Worm (Caenorhabditis elegans) whole organism, early embryonic: ENCODE measurements around the gene T03G6.7.

ENCODE experiments used
- B0310.2 ChIP-seq: sonication (generic microtip); optimal IDR thresholded peaks from 2 replicates; lab custom pipeline; 2016; ENCODE audit warnings: mild to moderate bottlenecking, missing genetic modification characterization, missing compliant biosample characterization
- ama-1 ChIP-seq: fragments of 150-350 bp; optimal IDR thresholded peaks from 2 replicates; lab custom pipeline; 2014
- ets-7 ChIP-seq: sonication (generic microtip); optimal IDR thresholded peaks from 2 replicates; lab custom pipeline; 2016; ENCODE audit warnings: missing genotype, missing genetic modification characterization, missing compliant biosample characterization
- tbx-37 ChIP-seq: fragments of 200-800 bp; sonication (Bioruptor generic); conservative IDR thresholded peaks from 2 replicates; pipeline ENCODE4 v1.3.6; 2022; ENCODE audit warnings: missing genetic modification reagents, missing genetic modification characterization, missing compliant biosample characterization

ce11 chrX:2567761-2568160 lies 26.1 kb upstream of the T03G6.7 start:
- TF ChIP-seq tbx-37 (GFP tag; lab: Robert Waterston, UW) (no peak), B0310.2 (tag; lab: Kevin White, UChicago) (no peak), ama-1 (lab: Kevin White, UChicago) (no peak), ets-7 (tag; lab: Kevin White, UChicago) (no peak)
